Worm (Caenorhabditis elegans) whole organism, young adult: ENCODE results near the gene T25B9.5.

Source experiments
- let-526 ChIP-seq: fragments of 200-800 bp; sonication (Bioruptor generic); IDR thresholded peaks from 2 replicates; pipeline ENCODE4 v1.3.6; 2022; ENCODE audit warnings: missing genetic modification reagents, missing genetic modification characterization, missing compliant biosample characterization
- snpc-4 ChIP-seq, 5 experiments: fragments of 150-350 bp in 1 of 5; sonication (generic microtip) in 4 of 5; optimal IDR thresholded peaks; 2 replicates each; lab custom pipeline; 2014 to 2018; ENCODE audit warnings: missing genetic modification characterization in 5 of 5, missing biosample characterization in 3 of 5, antibody characterized with exemption in 2 of 5, mild to moderate bottlenecking in 2 of 5, missing compliant biosample characterization in 2 of 5, missing genotype in 2 of 5, moderate library complexity in 2 of 5, missing genetic modification reagents in 1 of 5

ce11 chrIV:10716348-10716747 lies 38.2 kb downstream of the T25B9.5 start, which contains the start of gene ncx-3:
- TF ChIP-seq snpc-4 (GFP tag; optimal IDR thresholded peaks at IDR 0.05; lab: Kevin White, UChicago) (no peak), snpc-4 (tag; optimal IDR thresholded peaks at IDR 0.05; lab: Kevin White, UChicago) (no peak), let-526 (no peak)
